Worm (Caenorhabditis elegans) whole organism, young adult: ENCODE measurements around the gene F23D12.11.
"Not testable (repeated sequence)": the region's sequence is repeated elsewhere in the genome, so short reads cannot be mapped to it uniquely, and the experiment has no call there.

Source experiments
- K11D2.4 ChIP-seq: fragments of 200-800 bp; sonication (Bioruptor generic); IDR thresholded peaks from 2 replicates; pipeline ENCODE4 v1.3.6; 2022; ENCODE audit warnings: missing genetic modification reagents, missing genetic modification characterization, missing compliant biosample characterization
- ccch-3 ChIP-seq: fragments of 200-800 bp; sonication (Bioruptor generic); optimal IDR thresholded peaks from 2 replicates; lab custom pipeline; 2018; ENCODE audit warnings: mild to moderate bottlenecking, missing genetic modification characterization, missing compliant biosample characterization
- sdz-38 ChIP-seq: sonication (generic microtip); optimal IDR thresholded peaks from 2 replicates; lab custom pipeline; 2016; ENCODE audit warnings: missing genotype, missing genetic modification characterization, missing compliant biosample characterization
- snpc-1.1 ChIP-seq: sonication (generic microtip); optimal IDR thresholded peaks from 2 replicates; lab custom pipeline; 2017; ENCODE audit warnings: missing genetic modification characterization, mild to moderate bottlenecking, missing compliant biosample characterization, antibody characterized with exemption, moderate library complexity, missing genotype, missing genetic modification reagents; ENCODE audit not compliant: insufficient read depth

ce11 chrX:14387752-14388151, 36.8 kb downstream of the F23D12.11 start:
- TF ChIP-seq K11D2.4 (GFP tag; lab: Robert Waterston, UW); ccch-3 (GFP tag; lab: Kevin White, UChicago); sdz-38; snpc-1.1 (tag; lab: Kevin White, UChicago): not testable (repeated sequence)
